Fruit fly (Drosophila melanogaster): ENCODE data around the gene Lectin-galC1.

Gene Lectin-galC1

DNA sequence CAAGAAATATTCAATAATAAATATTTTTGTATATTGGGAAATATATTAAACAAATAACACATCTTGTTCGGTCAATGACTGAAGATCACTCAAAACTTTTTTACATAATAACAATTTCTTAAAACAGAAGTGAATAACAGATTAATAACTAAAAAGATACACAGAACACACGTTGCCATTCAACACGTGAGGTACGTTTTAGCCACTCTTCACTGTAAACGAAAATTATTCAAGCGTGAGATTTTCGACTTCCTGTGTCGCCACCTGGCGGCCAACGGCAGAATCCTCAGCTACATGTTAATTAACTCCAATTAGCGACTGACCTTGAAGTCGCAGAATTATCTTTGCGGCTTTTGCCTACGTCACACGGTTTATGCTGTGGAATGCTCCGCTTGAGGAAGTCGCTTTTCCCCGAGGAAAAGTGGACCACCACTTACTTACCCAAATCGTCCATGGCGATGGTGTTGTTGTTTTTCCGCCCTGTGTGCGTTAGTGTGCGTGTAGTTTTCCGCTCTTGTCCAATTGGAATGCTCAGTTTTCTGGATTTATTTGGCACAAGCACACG is 8.6 kb downstream of the Lectin-galC1 start (continued):
- peak; percentile 57 for TF ChIP-seq trem (tag; optimal IDR thresholded peaks at IDR 0.05)
- no peak for TF ChIP-seq Gsc (GFP tag; IDR thresholded peaks at IDR 0.05)
- TF ChIP-seq CG17359 (tag; optimal IDR thresholded peaks at IDR 0.05): peak; percentile 69
- TF ChIP-seq phol (tag; optimal IDR thresholded peaks at IDR 0.05): peak; percentile 75
- no peak for TF ChIP-seq wek (GFP tag; optimal IDR thresholded peaks at IDR 0.05)
- peak; percentile 65; the same call in 1 of the 2 replicates for TF ChIP-seq klu (GFP tag; IDR thresholded peaks at IDR 0.05)
- peak; percentile 55 for TF ChIP-seq Fer1 (GFP tag; optimal IDR thresholded peaks at IDR 0.05)
- peak; percentile 20 for TF ChIP-seq CG10565 (GFP tag; optimal IDR thresholded peaks at IDR 0.05)
- peak; percentile 20 for TF ChIP-seq schlank (tag; optimal IDR thresholded peaks at IDR 0.05)
- no peak for TF ChIP-seq hbn (GFP tag; IDR thresholded peaks at IDR 0.05; ENCODE audit: partially characterized antibody)
- peak; percentile 64 for TF ChIP-seq CG12769 (tag; optimal IDR thresholded peaks at IDR 0.05)
- peak; percentile 49 for TF ChIP-seq CG14710 (tag; optimal IDR thresholded peaks at IDR 0.05)
- TF ChIP-seq Six4 (GFP tag; optimal IDR thresholded peaks at IDR 0.05): peak; percentile 35
- TF ChIP-seq Camta (GFP tag; optimal IDR thresholded peaks at IDR 0.05): peak; percentile 52
- no peak for TF ChIP-seq CkIIα-i1 (GFP tag; IDR thresholded peaks at IDR 0.05)
- TF ChIP-seq Hand (GFP tag; optimal IDR thresholded peaks at IDR 0.05): no peak
- peak; percentile 13 for TF ChIP-seq trh (GFP tag; optimal IDR thresholded peaks at IDR 0.05)
- peak; percentile 66 for TF ChIP-seq D19A (tag; optimal IDR thresholded peaks at IDR 0.05)
- peak; percentile 20; the same call in 1 of the 2 replicates for TF ChIP-seq CG8765 (GFP tag; IDR thresholded peaks at IDR 0.05)
- TF ChIP-seq lola (GFP tag; optimal IDR thresholded peaks at IDR 0.05): peak in 1 of 3 experiments; percentile 62
- TF ChIP-seq CG2875 (GFP tag; optimal IDR thresholded peaks at IDR 0.05): peak; percentile 54
- TF ChIP-seq Jarid2 (GFP tag; optimal IDR thresholded peaks at IDR 0.05): peak; percentile 22
- peak; percentile 30; the same call in 1 of the 2 replicates for TF ChIP-seq Ravus (GFP tag; IDR thresholded peaks at IDR 0.05)
- TF ChIP-seq CG9215 (GFP tag; IDR thresholded peaks at IDR 0.05): peak; percentile 54; the same call in 1 of the 2 replicates
- peak; percentile 69 for TF ChIP-seq esg (GFP tag; conservative IDR thresholded peaks at IDR 0.05)
- TF ChIP-seq CG6683 (GFP tag; optimal IDR thresholded peaks at IDR 0.05): no peak
- peak; percentile 69 for TF ChIP-seq tap (tag; optimal IDR thresholded peaks at IDR 0.05)
- peak; percentile 59 for TF ChIP-seq CG1603 (tag; optimal IDR thresholded peaks at IDR 0.05)
- no peak for TF ChIP-seq CG13123 (GFP tag; optimal IDR thresholded peaks at IDR 0.05)
- peak; percentile 34 for TF ChIP-seq CG31388 (GFP tag; optimal IDR thresholded peaks at IDR 0.05)
- peak; percentile 32 for TF ChIP-seq maf-S (GFP tag; optimal IDR thresholded peaks at IDR 0.05)
- TF ChIP-seq gem (tag; optimal IDR thresholded peaks at IDR 0.05): peak; percentile 85
- TF ChIP-seq aop (GFP tag; IDR thresholded peaks at IDR 0.05): 0 out of 2 replicates have a peak, but pooled peaks have one; percentile 35
- peak; percentile 56 for TF ChIP-seq Max (GFP tag; optimal IDR thresholded peaks at IDR 0.05)
- peak; percentile 59 for TF ChIP-seq CG17568 (GFP tag; optimal IDR thresholded peaks at IDR 0.05)
- TF ChIP-seq kah (GFP tag; optimal IDR thresholded peaks at IDR 0.05): peak; percentile 35
- TF ChIP-seq Sin3A (optimal IDR thresholded peaks at IDR 0.05): no peak
- no peak for TF ChIP-seq CG1647 (GFP tag; optimal IDR thresholded peaks at IDR 0.05)
- TF ChIP-seq ato (GFP tag; IDR thresholded peaks at IDR 0.05; ENCODE audit: partially characterized antibody): no peak
- peak; percentile 43 for TF ChIP-seq CG3847 (GFP tag; IDR thresholded peaks at IDR 0.05)
- no peak for TF ChIP-seq dan (GFP tag; IDR thresholded peaks at IDR 0.05)
- TF ChIP-seq CG17829 (tag; optimal IDR thresholded peaks at IDR 0.05): peak; percentile 73
- peak; percentile 57 to 61 for TF ChIP-seq Pdp1 (GFP tag; optimal IDR thresholded peaks at IDR 0.05)
- TF ChIP-seq CG6175 (GFP tag; IDR thresholded peaks at IDR 0.05): 0 out of 3 replicates have a peak, but pooled peaks have one; percentile 12
- no peak for TF ChIP-seq Dfd (GFP tag; optimal IDR thresholded peaks at IDR 0.05)
- TF ChIP-seq Asciz (GFP tag; optimal IDR thresholded peaks at IDR 0.05): peak; percentile 32
- TF ChIP-seq B-H2 (GFP tag; optimal IDR thresholded peaks at IDR 0.05): no peak
- peak; percentile 51 for TF ChIP-seq CG11085 (GFP tag; IDR thresholded peaks at IDR 0.05)
- peak; percentile 49 for TF ChIP-seq E2f2 (GFP tag; IDR thresholded peaks at IDR 0.05)
- TF ChIP-seq zfh2 (GFP tag; optimal IDR thresholded peaks at IDR 0.05): peak; percentile 40

All from whole organism, embryonic.